Worm (Caenorhabditis elegans) whole organism, late embryonic: Measurements from ENCODE around the gene F23B12.4.

Experiments
- C38D4.7 ChIP-seq: fragments of 200-800 bp; sonication (Bioruptor generic); optimal IDR thresholded peaks from 2 replicates; lab custom pipeline; 2018; ENCODE audit warnings: mild to moderate bottlenecking, missing genetic modification characterization, moderate library complexity, missing compliant biosample characterization
- F13H6.1 ChIP-seq: sonication (generic microtip); optimal IDR thresholded peaks from 2 replicates; lab custom pipeline; 2016; ENCODE audit warnings: missing genetic modification characterization, missing compliant biosample characterization
- K02D7.2 ChIP-seq: sonication (generic microtip); optimal IDR thresholded peaks from 2 replicates; lab custom pipeline; 2017; ENCODE audit warnings: mild to moderate bottlenecking, missing genetic modification characterization, missing compliant biosample characterization
- K09A11.1 ChIP-seq: sonication (generic microtip); optimal IDR thresholded peaks from 2 replicates; lab custom pipeline; 2017; ENCODE audit warnings: antibody characterized with exemption, mild to moderate bottlenecking, missing genetic modification characterization, missing compliant biosample characterization; ENCODE audit not compliant: insufficient read depth
- Y22D7AL.16 ChIP-seq: sonication (generic microtip); optimal IDR thresholded peaks from 2 replicates; lab custom pipeline; 2016; ENCODE audit warnings: missing genetic modification characterization, missing compliant biosample characterization
- ahr-1 ChIP-seq: sonication (generic microtip); optimal IDR thresholded peaks from 2 replicates; lab custom pipeline; 2016; ENCODE audit warnings: missing genetic modification characterization, missing compliant biosample characterization
- ceh-18 ChIP-seq: sonication (generic microtip); optimal IDR thresholded peaks from 2 replicates; lab custom pipeline; 2016; ENCODE audit warnings: missing genetic modification characterization, missing compliant biosample characterization
- ceh-2 ChIP-seq: sonication (generic microtip); optimal IDR thresholded peaks from 2 replicates; lab custom pipeline; 2016; ENCODE audit warnings: missing genotype, missing genetic modification characterization, missing compliant biosample characterization
- ceh-24 ChIP-seq: sonication (generic microtip); optimal IDR thresholded peaks from 2 replicates; lab custom pipeline; 2016; ENCODE audit warnings: mild to moderate bottlenecking, missing genetic modification characterization, missing compliant biosample characterization
- ceh-30 ChIP-seq: fragments of 150-350 bp; optimal IDR thresholded peaks from 2 replicates; lab custom pipeline; 2014; ENCODE audit warnings: missing biosample characterization, missing genetic modification characterization
- ceh-31 ChIP-seq: sonication (generic microtip); optimal IDR thresholded peaks from 2 replicates; lab custom pipeline; 2016; ENCODE audit warnings: missing genetic modification characterization, missing compliant biosample characterization
- ceh-48 ChIP-seq: sonication (generic microtip); optimal IDR thresholded peaks from 2 replicates; lab custom pipeline; 2016; ENCODE audit warnings: missing genetic modification characterization, inconsistent platforms, missing compliant biosample characterization
- ceh-6 ChIP-seq: fragments of 200-800 bp; sonication (Bioruptor generic); optimal IDR thresholded peaks from 2 replicates; lab custom pipeline; 2018; ENCODE audit warnings: mild to moderate bottlenecking, missing genetic modification characterization, missing compliant biosample characterization
- che-1 ChIP-seq: sonication (generic microtip); optimal IDR thresholded peaks from 2 replicates; lab custom pipeline; 2016; ENCODE audit warnings: mild to moderate bottlenecking, missing genetic modification characterization, missing compliant biosample characterization
- elt-2 ChIP-seq: sonication (generic microtip); optimal IDR thresholded peaks from 2 replicates; lab custom pipeline; 2016; ENCODE audit warnings: missing genetic modification reagents, missing genetic modification characterization, missing compliant biosample characterization
- ets-4 ChIP-seq: sonication (generic microtip); optimal IDR thresholded peaks from 2 replicates; lab custom pipeline; 2016; ENCODE audit warnings: missing genetic modification characterization, missing compliant biosample characterization
- eyg-1 ChIP-seq: sonication (generic microtip); optimal IDR thresholded peaks from 2 replicates; lab custom pipeline; 2016; ENCODE audit warnings: missing genotype, missing genetic modification characterization, missing compliant biosample characterization
- fax-1 ChIP-seq: sonication (generic microtip); optimal IDR thresholded peaks from 2 replicates; lab custom pipeline; 2016; ENCODE audit warnings: missing genotype, missing genetic modification characterization, missing compliant biosample characterization
- fkh-10 ChIP-seq: fragments of 150-350 bp; optimal IDR thresholded peaks from 2 replicates; lab custom pipeline; 2014; ENCODE audit warnings: missing biosample characterization, missing genetic modification reagents, missing genetic modification characterization
- fkh-6 ChIP-seq: sonication (generic microtip); optimal IDR thresholded peaks from 2 replicates; lab custom pipeline; 2016; ENCODE audit warnings: missing genetic modification characterization, missing compliant biosample characterization
- hlh-13 ChIP-seq: fragments of 200-800 bp; sonication (Bioruptor generic); optimal IDR thresholded peaks from 2 replicates; lab custom pipeline; 2018; ENCODE audit warnings: mild to moderate bottlenecking, missing genetic modification characterization, missing compliant biosample characterization
- hlh-15 ChIP-seq: sonication (generic microtip); optimal IDR thresholded peaks from 2 replicates; lab custom pipeline; 2016; ENCODE audit warnings: missing genetic modification characterization, missing compliant biosample characterization
- hlh-30 ChIP-seq: sonication (generic microtip); optimal IDR thresholded peaks from 2 replicates; lab custom pipeline; 2017; ENCODE audit warnings: antibody characterized with exemption, missing genetic modification characterization, missing compliant biosample characterization; ENCODE audit not compliant: insufficient read depth
- hlh-6 ChIP-seq: sonication (generic microtip); optimal IDR thresholded peaks from 2 replicates; lab custom pipeline; 2016; ENCODE audit warnings: missing genotype, missing genetic modification characterization, missing compliant biosample characterization
- mec-3 ChIP-seq: sonication (generic microtip); optimal IDR thresholded peaks from 2 replicates; lab custom pipeline; 2016; ENCODE audit warnings: borderline replicate concordance, missing genetic modification characterization, missing compliant biosample characterization
- nhr-232 ChIP-seq: sonication (generic microtip); optimal IDR thresholded peaks from 2 replicates; lab custom pipeline; 2016; ENCODE audit warnings: missing genetic modification characterization, missing compliant biosample characterization
- npax-4 ChIP-seq: sonication (generic microtip); optimal IDR thresholded peaks from 2 replicates; lab custom pipeline; 2016; ENCODE audit warnings: missing genetic modification characterization, missing compliant biosample characterization
- pag-3 ChIP-seq: sonication (generic microtip); optimal IDR thresholded peaks from 2 replicates; lab custom pipeline; 2016; ENCODE audit warnings: missing compliant biosample characterization, missing genetic modification characterization, borderline replicate concordance
- pat-9 ChIP-seq: fragments of 200-800 bp; sonication (Bioruptor generic); optimal IDR thresholded peaks from 2 replicates; lab custom pipeline; 2018; ENCODE audit warnings: mild to moderate bottlenecking, missing genetic modification characterization, moderate library complexity, missing compliant biosample characterization
- pax-1 ChIP-seq: fragments of 150-350 bp; optimal IDR thresholded peaks from 2 replicates; lab custom pipeline; 2014; ENCODE audit warnings: missing biosample characterization, missing genetic modification characterization
- pha-2 ChIP-seq: sonication (generic microtip); optimal IDR thresholded peaks from 2 replicates; lab custom pipeline; 2017; ENCODE audit warnings: mild to moderate bottlenecking, missing genetic modification characterization, missing compliant biosample characterization
- pha-4 ChIP-seq: fragments of 150-350 bp; optimal IDR thresholded peaks from 2 replicates; lab custom pipeline; 2018; ENCODE audit warnings: missing biosample characterization, missing genetic modification reagents, missing genetic modification characterization
- pqm-1 ChIP-seq: sonication (generic microtip); optimal IDR thresholded peaks from 2 replicates; lab custom pipeline; 2016; ENCODE audit warnings: missing genetic modification characterization, missing compliant biosample characterization
- ref-2 ChIP-seq: sonication (generic microtip); optimal IDR thresholded peaks from 2 replicates; lab custom pipeline; 2016; ENCODE audit warnings: missing genetic modification characterization, missing compliant biosample characterization
- rnt-1 ChIP-seq: sonication (generic microtip); optimal IDR thresholded peaks from 2 replicates; lab custom pipeline; 2016; ENCODE audit warnings: missing genetic modification characterization, missing compliant biosample characterization
- sdc-2 ChIP-seq: sonication (generic microtip); optimal IDR thresholded peaks from 2 replicates; lab custom pipeline; 2016; ENCODE audit warnings: missing genotype, missing genetic modification characterization, missing compliant biosample characterization
- sox-2 ChIP-seq: fragments of 200-800 bp; sonication (Bioruptor generic); IDR thresholded peaks from 2 replicates; pipeline ENCODE4 v1.3.6; 2022; ENCODE audit warnings: missing genetic modification reagents, missing genetic modification characterization, missing compliant biosample characterization
- sox-4 ChIP-seq: sonication (generic microtip); optimal IDR thresholded peaks from 2 replicates; lab custom pipeline; 2017; ENCODE audit warnings: mild to moderate bottlenecking, missing genetic modification characterization, inconsistent platforms, missing compliant biosample characterization
- syd-9 ChIP-seq: sonication (generic microtip); optimal IDR thresholded peaks from 2 replicates; lab custom pipeline; 2016; ENCODE audit warnings: mild to moderate bottlenecking, missing genetic modification characterization, moderate library complexity, missing compliant biosample characterization
- tbx-7 ChIP-seq: sonication (generic microtip); optimal IDR thresholded peaks from 2 replicates; lab custom pipeline; 2016; ENCODE audit warnings: missing genotype, missing genetic modification characterization, missing compliant biosample characterization
- ttx-3 ChIP-seq: sonication (generic microtip); optimal IDR thresholded peaks from 2 replicates; lab custom pipeline; 2016; ENCODE audit warnings: missing genetic modification reagents, missing genetic modification characterization, missing compliant biosample characterization
- unc-3 ChIP-seq, 2 experiments: fragments of 200-800 bp in 1 of 2; sonication (Bioruptor generic) in 1 of 2; sonication (generic microtip) in 1 of 2; conservative IDR thresholded peaks in 1 of 2; optimal IDR thresholded peaks in 1 of 2; 2 replicates each; pipeline versions ENCODE4 v1.3.6 to Lab custom; 2016 to 2022; ENCODE audit warnings: missing compliant biosample characterization in 2 of 2, missing genetic modification characterization in 2 of 2, missing genetic modification reagents in 1 of 2
- unc-42 ChIP-seq: sonication (generic microtip); optimal IDR thresholded peaks from 2 replicates; lab custom pipeline; 2016; ENCODE audit warnings: missing genotype, missing genetic modification characterization, missing compliant biosample characterization
- unc-55 ChIP-seq: sonication (generic microtip); optimal IDR thresholded peaks from 2 replicates; lab custom pipeline; 2017; ENCODE audit warnings: missing biosample characterization, missing genetic modification reagents, missing genetic modification characterization
- unc-86 ChIP-seq: sonication (generic microtip); optimal IDR thresholded peaks from 2 replicates; lab custom pipeline; 2016; ENCODE audit warnings: missing genetic modification characterization, missing compliant biosample characterization
- zip-5 ChIP-seq: sonication (generic microtip); optimal IDR thresholded peaks from 2 replicates; lab custom pipeline; 2016; ENCODE audit warnings: missing genetic modification characterization, missing compliant biosample characterization
- ztf-16 ChIP-seq: sonication (generic microtip); optimal IDR thresholded peaks from 2 replicates; lab custom pipeline; 2017; ENCODE audit warnings: missing genetic modification characterization, missing compliant biosample characterization

Gene F23B12.4

DNA sequence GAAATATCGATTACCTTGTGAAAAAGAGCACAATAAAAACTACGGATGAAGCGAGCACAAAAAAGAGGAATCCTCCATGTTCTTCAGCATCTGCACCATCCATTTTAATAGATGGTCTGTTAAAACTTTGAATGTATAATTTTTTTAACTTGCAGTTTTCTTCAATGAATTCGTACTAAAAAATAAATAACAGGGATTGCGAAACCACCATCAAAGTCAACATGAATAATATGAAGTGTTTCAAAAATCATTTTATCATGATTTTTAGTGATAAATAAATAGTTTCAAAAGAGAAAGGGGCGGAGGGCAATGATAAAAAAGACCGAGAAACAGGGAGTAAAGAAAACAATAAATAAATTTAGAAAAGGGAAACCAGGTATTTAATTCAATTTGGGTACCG, 19.6 kb upstream of the F23B12.4 start, which contains the start of gene dhs-22:
Gene dhs-22 (minus strand): TSS at position 116 of the 400 bp plus-strand sequence.
- TF ChIP-seq zip-5 (no peak), ahr-1 (tag; lab: Kevin White, UChicago) (no peak), sox-4 (no peak), fkh-10 (GFP tag; lab: Kevin White, UChicago) (no peak), che-1 (tag; lab: Kevin White, UChicago) (no peak), ceh-30 (tag; lab: Kevin White, UChicago) (no peak), rnt-1 (tag; lab: Kevin White, UChicago) (no peak)

DNA sequence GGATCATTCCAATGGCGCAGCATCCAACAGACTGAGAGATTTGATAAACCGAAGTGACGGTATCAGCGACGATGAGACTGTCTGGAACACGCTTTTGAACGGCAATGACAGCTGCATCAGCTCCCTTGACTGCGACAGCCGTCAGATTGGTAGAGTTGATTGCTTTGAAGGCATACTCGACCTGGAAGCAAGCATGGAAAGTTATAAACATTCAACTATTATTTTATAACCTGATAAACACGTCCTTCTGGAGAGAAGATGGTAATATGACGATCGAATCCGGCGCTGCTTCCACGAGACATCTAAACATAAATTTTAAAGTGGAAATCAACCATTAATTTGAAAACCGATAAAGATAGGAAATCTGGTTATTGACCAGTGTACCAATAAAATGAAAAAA, 18.6 kb upstream of the F23B12.4 start, which contains the start of gene pas-1:
Gene pas-1 (minus strand): TSS at position 302 of the 400 bp plus-strand sequence.
- TF ChIP-seq C38D4.7 (GFP tag; lab: Kevin White, UChicago) (no peak), pha-4 (tag; lab: Kevin White, UChicago) (no peak), Y22D7AL.16 (tag; lab: Kevin White, UChicago) (no peak), ahr-1 (tag; lab: Kevin White, UChicago) (no peak), hlh-6 (tag; lab: Kevin White, UChicago) (no peak), pat-9 (tag; lab: Kevin White, UChicago) (no peak), unc-86 (tag; lab: Kevin White, UChicago) (no peak), hlh-13 (no peak), zip-5 (no peak)
- TF ChIP-seq, all 69 proteins: peak for 0

ce11 chrV:14423268-14423667, 17.7 kb upstream of the F23B12.4 start, which contains the start of gene rpoa-12:
rpoa-12 (minus strand) TSS chrV:14423304.
- TF ChIP-seq ceh-6 (GFP tag; lab: Kevin White, UChicago) (no peak), ceh-48 (no peak), hlh-30 (tag; lab: Kevin White, UChicago) (no peak), unc-3 (GFP tag; conservative IDR thresholded peaks at IDR 0.05; lab: Robert Waterston, UW) (no peak), unc-3 (tag; optimal IDR thresholded peaks at IDR 0.05; lab: Kevin White, UChicago) (no peak), ceh-24 (tag; lab: Kevin White, UChicago) (no peak), pha-2 (tag; lab: Kevin White, UChicago) (no peak), syd-9 (tag; lab: Kevin White, UChicago) (no peak), eyg-1 (tag; lab: Kevin White, UChicago) (no peak), K02D7.2 (no peak), ceh-18 (tag; lab: Kevin White, UChicago) (peak; percentile 16), F13H6.1 (tag; lab: Kevin White, UChicago) (no peak), ztf-16 (no peak), unc-42 (peak; percentile 49), ttx-3 (tag; lab: Kevin White, UChicago) (no peak), hlh-13 (no peak), ets-4 (tag; lab: Kevin White, UChicago) (peak; percentile 24), fax-1 (peak; percentile 15), sox-4 (no peak), hlh-15 (tag; lab: Kevin White, UChicago) (no peak), ceh-2 (tag; lab: Kevin White, UChicago) (peak; percentile 62), tbx-7 (peak; percentile 69), pax-1 (tag; lab: Kevin White, UChicago) (no peak), pqm-1 (tag; lab: Kevin White, UChicago) (peak; percentile 21), ceh-31 (tag; lab: Kevin White, UChicago) (peak; percentile 86), sdc-2 (tag; lab: Kevin White, UChicago) (no peak), K09A11.1 (no peak), ahr-1 (tag; lab: Kevin White, UChicago) (no peak), ref-2 (tag; lab: Kevin White, UChicago) (peak; percentile 50), npax-4 (tag; lab: Kevin White, UChicago) (no peak), mec-3 (no peak), che-1 (tag; lab: Kevin White, UChicago) (no peak), fkh-6 (no peak), nhr-232 (no peak), unc-86 (tag; lab: Kevin White, UChicago) (no peak), pag-3 (tag; lab: Kevin White, UChicago) (no peak), elt-2 (tag; lab: Kevin White, UChicago) (peak; percentile 56), C38D4.7 (GFP tag; lab: Kevin White, UChicago) (no peak), sox-2 (GFP tag; lab: Robert Waterston, UW) (no peak), Y22D7AL.16 (tag; lab: Kevin White, UChicago) (no peak), ceh-30 (tag; lab: Kevin White, UChicago) (no peak), unc-55 (GFP tag; lab: Kevin White, UChicago) (no peak), zip-5 (peak; percentile 54)
